Worm (Caenorhabditis elegans): Measurements from ENCODE around the gene tebp-2.

tebp-2 gene

ce11 chrIV:5541285-5541684, at the start of gene tebp-2:
TSS of gene tebp-2 (plus strand) at chrIV:5541627.
- TF ChIP-seq ztf-1 (GFP tag; conservative IDR thresholded peaks at IDR 0.05) (no peak), ZK546.5 (tag; optimal IDR thresholded peaks at IDR 0.05) (no peak), unc-62 (GFP tag; optimal IDR thresholded peaks at IDR 0.05) (no peak), nhr-21 (tag; optimal IDR thresholded peaks at IDR 0.05) (no peak), ztf-11 (tag; optimal IDR thresholded peaks at IDR 0.05) (no peak), F13H6.1 (tag; optimal IDR thresholded peaks at IDR 0.05) (no peak), unc-55 (GFP tag; optimal IDR thresholded peaks at IDR 0.05) (no peak), ceh-82 (tag; optimal IDR thresholded peaks at IDR 0.05) (no peak), elt-3 (tag; optimal IDR thresholded peaks at IDR 0.05) (no peak), unc-39 (tag; optimal IDR thresholded peaks at IDR 0.05) (no peak), nhr-23 (tag; optimal IDR thresholded peaks at IDR 0.05) (no peak)

- no peak for TF ChIP-seq gmeb-1 (tag; optimal IDR thresholded peaks at IDR 0.05)
- peak; percentile 20 for TF ChIP-seq unc-55 (GFP tag; optimal IDR thresholded peaks at IDR 0.05)
- no peak for TF ChIP-seq nhr-237 (tag; optimal IDR thresholded peaks at IDR 0.05)
- no peak for TF ChIP-seq alr-1 (tag; optimal IDR thresholded peaks at IDR 0.05)
- TF ChIP-seq mab-5 (tag; optimal IDR thresholded peaks at IDR 0.05), result peak; percentile 92
- TF ChIP-seq lin-39 (tag; optimal IDR thresholded peaks at IDR 0.05), result no peak
- no peak for TF ChIP-seq egl-27 (tag; optimal IDR thresholded peaks at IDR 0.05)
These were observed 49.2 kb upstream of the tebp-2 start for ce11 chrIV:5492196-5492595.

ce11 chrIV:5493135-5493534, 48.3 kb upstream of the tebp-2 start:
- TF ChIP-seq mab-5 (tag; optimal IDR thresholded peaks at IDR 0.05) (peak; percentile 64), ztf-11 (tag; optimal IDR thresholded peaks at IDR 0.05) (no peak)

ce11 chrIV:5493692-5494091, 47.7 kb upstream of the tebp-2 start, which contains the start of gene B0273.1:
TSS of gene B0273.1 (plus strand) at chrIV:5493992.
- TF ChIP-seq ztf-1 (GFP tag; conservative IDR thresholded peaks at IDR 0.05), result no peak
- no peak for TF ChIP-seq nhr-77 (tag; optimal IDR thresholded peaks at IDR 0.05)
- TF ChIP-seq lin-11 (tag; optimal IDR thresholded peaks at IDR 0.05), result no peak
- TF ChIP-seq gmeb-1 (tag; optimal IDR thresholded peaks at IDR 0.05), result no peak
- no peak for TF ChIP-seq nhr-11 (tag; optimal IDR thresholded peaks at IDR 0.05)
- no peak for TF ChIP-seq nhr-12 (tag; optimal IDR thresholded peaks at IDR 0.05)
- TF ChIP-seq sma-3 (GFP tag; optimal IDR thresholded peaks at IDR 0.05), result no peak
- no peak for TF ChIP-seq fos-1 (tag; optimal IDR thresholded peaks at IDR 0.05)
- TF ChIP-seq peb-1 (tag; optimal IDR thresholded peaks at IDR 0.05), result no peak
- TF ChIP-seq mdl-1 (tag; optimal IDR thresholded peaks at IDR 0.05), result no peak
- no peak for TF ChIP-seq nhr-23 (tag; optimal IDR thresholded peaks at IDR 0.05)

- no peak for TF ChIP-seq skn-1 (tag; optimal IDR thresholded peaks at IDR 0.05)
- no peak for TF ChIP-seq unc-62 (GFP tag; optimal IDR thresholded peaks at IDR 0.05)
- no peak for TF ChIP-seq nhr-6 (tag; optimal IDR thresholded peaks at IDR 0.05)
- TF ChIP-seq elt-3 (tag; optimal IDR thresholded peaks at IDR 0.05), result no peak
- TF ChIP-seq snpc-4 (tag; optimal IDR thresholded peaks at IDR 0.05), result no peak
- TF ChIP-seq ZK546.5 (tag; optimal IDR thresholded peaks at IDR 0.05), result no peak
- TF ChIP-seq mdl-1 (tag; optimal IDR thresholded peaks at IDR 0.05), result no peak
- TF ChIP-seq ceh-16 (tag; optimal IDR thresholded peaks at IDR 0.05), result no peak
- no peak for TF ChIP-seq alr-1 (tag; optimal IDR thresholded peaks at IDR 0.05)
- no peak for TF ChIP-seq lin-11 (tag; optimal IDR thresholded peaks at IDR 0.05)
- TF ChIP-seq ceh-82 (tag; optimal IDR thresholded peaks at IDR 0.05), result no peak
- no peak for TF ChIP-seq ztf-11 (tag; optimal IDR thresholded peaks at IDR 0.05)
- no peak for TF ChIP-seq ztf-1 (GFP tag; conservative IDR thresholded peaks at IDR 0.05)
- no peak for TF ChIP-seq nhr-129 (tag; optimal IDR thresholded peaks at IDR 0.05)
- TF ChIP-seq dmd-4 (tag; optimal IDR thresholded peaks at IDR 0.05), result no peak
- no peak for TF ChIP-seq mab-5 (tag; optimal IDR thresholded peaks at IDR 0.05)
- no peak for TF ChIP-seq nhr-11 (tag; optimal IDR thresholded peaks at IDR 0.05)
- TF ChIP-seq F13H6.1 (tag; optimal IDR thresholded peaks at IDR 0.05), result no peak
- no peak for TF ChIP-seq egl-27 (tag; optimal IDR thresholded peaks at IDR 0.05)
These were observed 47.3 kb upstream of the tebp-2 start for ce11 chrIV:5494099-5494498.

ce11 chrIV:5501414-5501813, 40.0 kb upstream of the tebp-2 start:
- TF ChIP-seq lin-39 (tag; optimal IDR thresholded peaks at IDR 0.05) (no peak), mdl-1 (tag; optimal IDR thresholded peaks at IDR 0.05) (no peak), lin-13 (GFP tag; optimal IDR thresholded peaks at IDR 0.05) (no peak), fos-1 (tag; optimal IDR thresholded peaks at IDR 0.05) (no peak), mab-5 (tag; optimal IDR thresholded peaks at IDR 0.05) (no peak), ZK546.5 (tag; optimal IDR thresholded peaks at IDR 0.05) (no peak), ztf-4 (tag; optimal IDR thresholded peaks at IDR 0.05) (no peak)
